Worm (Caenorhabditis elegans) whole organism, young adult: ENCODE results near the gene C46A5.6.

ENCODE experiments used
- B0019.2 ChIP-seq: fragments of 200-800 bp; sonication (Bioruptor generic); conservative IDR thresholded peaks from 2 replicates; pipeline ENCODE4 v1.3.6; 2022; ENCODE audit warnings: missing genetic modification reagents, missing genetic modification characterization, missing compliant biosample characterization
- B0035.1 ChIP-seq: sonication (generic microtip); optimal IDR thresholded peaks from 2 replicates; lab custom pipeline; 2016; ENCODE audit warnings: missing genetic modification characterization, mild to moderate bottlenecking, missing compliant biosample characterization, missing genotype, missing genetic modification reagents
- B0261.1 ChIP-seq: sonication (generic microtip); optimal IDR thresholded peaks from 2 replicates; lab custom pipeline; 2016; ENCODE audit warnings: mild to moderate bottlenecking, missing genetic modification characterization, moderate library complexity, missing compliant biosample characterization
- F10E7.11 ChIP-seq: sonication (generic microtip); optimal IDR thresholded peaks from 2 replicates; lab custom pipeline; 2017; ENCODE audit warnings: mild to moderate bottlenecking, missing genetic modification characterization, moderate library complexity, missing compliant biosample characterization
- F23B12.7 ChIP-seq: sonication (generic microtip); optimal IDR thresholded peaks from 2 replicates; lab custom pipeline; 2017; ENCODE audit warnings: missing genetic modification characterization, mild to moderate bottlenecking, missing compliant biosample characterization, antibody characterized with exemption, moderate library complexity; ENCODE audit not compliant: insufficient read depth
- F39B2.1 ChIP-seq: fragments of 200-800 bp; sonication (Bioruptor generic); IDR thresholded peaks from 2 replicates; pipeline ENCODE4 v1.3.6; 2022; ENCODE audit warnings: missing genetic modification reagents, missing genetic modification characterization, missing compliant biosample characterization
- F55B11.4 ChIP-seq: sonication (generic microtip); optimal IDR thresholded peaks from 2 replicates; lab custom pipeline; 2016; ENCODE audit warnings: missing compliant biosample characterization, missing genetic modification characterization, borderline replicate concordance; ENCODE audit not compliant: insufficient read depth
- F57C9.4 ChIP-seq: sonication (generic microtip); optimal IDR thresholded peaks from 2 replicates; lab custom pipeline; 2017; ENCODE audit warnings: mild to moderate bottlenecking, missing genetic modification characterization, missing compliant biosample characterization
- K12H6.12 ChIP-seq: fragments of 200-800 bp; sonication (Bioruptor generic); optimal IDR thresholded peaks from 2 replicates; lab custom pipeline; 2018; ENCODE audit warnings: mild to moderate bottlenecking, missing genetic modification characterization, missing compliant biosample characterization
- Y53F4B.3 ChIP-seq: fragments of 200-800 bp; sonication (Bioruptor generic); IDR thresholded peaks from 2 replicates; pipeline ENCODE4 v1.3.6; 2022; ENCODE audit warnings: missing genetic modification reagents, missing genetic modification characterization, missing compliant biosample characterization
- Y53G8AR.9 ChIP-seq: fragments of 200-800 bp; sonication (Bioruptor generic); conservative IDR thresholded peaks from 2 replicates; pipeline ENCODE4 v1.3.6; 2022; ENCODE audit warnings: missing genetic modification reagents, missing genetic modification characterization, missing compliant biosample characterization
- Y67H2A.10 ChIP-seq: fragments of 200-800 bp; sonication (Bioruptor generic); conservative IDR thresholded peaks from 2 replicates; pipeline ENCODE4 v1.3.6; 2022; ENCODE audit warnings: missing genetic modification reagents, missing genetic modification characterization, missing compliant biosample characterization
- Y95B8A.8 ChIP-seq: fragments of 200-800 bp; sonication (Bioruptor generic); IDR thresholded peaks from 2 replicates; pipeline ENCODE4 v1.3.6; 2022; ENCODE audit warnings: missing genetic modification reagents, missing genetic modification characterization, missing compliant biosample characterization
- athp-1 ChIP-seq: sonication (generic microtip); optimal IDR thresholded peaks from 2 replicates; lab custom pipeline; 2017; ENCODE audit warnings: mild to moderate bottlenecking, missing genetic modification characterization, missing compliant biosample characterization
- attf-3 ChIP-seq: fragments of 200-800 bp; sonication (Bioruptor generic); conservative IDR thresholded peaks from 2 replicates; pipeline ENCODE4 v1.3.6; 2022; ENCODE audit warnings: missing genetic modification reagents, missing genetic modification characterization, missing compliant biosample characterization
- bed-2 ChIP-seq: fragments of 200-800 bp; sonication (Bioruptor generic); IDR thresholded peaks from 2 replicates; pipeline ENCODE4 v1.3.6; 2022; ENCODE audit warnings: missing genetic modification reagents, missing genetic modification characterization, missing compliant biosample characterization
- ceh-40 ChIP-seq: fragments of 200-800 bp; sonication (Bioruptor generic); IDR thresholded peaks from 2 replicates; pipeline ENCODE4 v1.3.6; 2022; ENCODE audit warnings: missing genetic modification characterization, missing compliant biosample characterization
- chd-7 ChIP-seq: sonication (generic microtip); optimal IDR thresholded peaks from 2 replicates; lab custom pipeline; 2016; ENCODE audit warnings: mild to moderate bottlenecking, missing genetic modification characterization, moderate library complexity, missing compliant biosample characterization
- die-1 ChIP-seq: sonication (generic microtip); optimal IDR thresholded peaks from 2 replicates; lab custom pipeline; 2016; ENCODE audit warnings: missing genotype, mild to moderate bottlenecking, missing genetic modification characterization, missing compliant biosample characterization
- dpl-1 ChIP-seq: fragments of 150-350 bp; optimal IDR thresholded peaks from 2 replicates; lab custom pipeline; 2014; ENCODE audit warnings: missing biosample characterization, missing genetic modification reagents, missing genetic modification characterization
- egl-18 ChIP-seq: fragments of 200-800 bp; sonication (Bioruptor generic); IDR thresholded peaks from 2 replicates; pipeline ENCODE4 v1.3.6; 2022; ENCODE audit warnings: missing genetic modification reagents, missing genetic modification characterization, missing compliant biosample characterization
- egl-44 ChIP-seq: fragments of 200-800 bp; sonication (Bioruptor generic); IDR thresholded peaks from 2 replicates; pipeline ENCODE4 v1.3.6; 2022; ENCODE audit warnings: missing genetic modification reagents, missing genetic modification characterization, missing compliant biosample characterization
- hlh-12 ChIP-seq: sonication (generic microtip); optimal IDR thresholded peaks from 2 replicates; lab custom pipeline; 2016; ENCODE audit warnings: missing genetic modification characterization, missing compliant biosample characterization
- hsf-1 ChIP-seq: fragments of 200-800 bp; sonication (Bioruptor generic); IDR thresholded peaks from 2 replicates; pipeline ENCODE4 v1.3.6; 2022; ENCODE audit warnings: missing genetic modification reagents, missing genetic modification characterization, missing compliant biosample characterization
- let-526 ChIP-seq: fragments of 200-800 bp; sonication (Bioruptor generic); IDR thresholded peaks from 2 replicates; pipeline ENCODE4 v1.3.6; 2022; ENCODE audit warnings: missing genetic modification reagents, missing genetic modification characterization, missing compliant biosample characterization
- lin-26 ChIP-seq: fragments of 200-800 bp; sonication (Bioruptor generic); IDR thresholded peaks from 2 replicates; pipeline ENCODE4 v1.3.6; 2022; ENCODE audit warnings: missing genetic modification reagents, missing genetic modification characterization, missing compliant biosample characterization
- lin-35 ChIP-seq, 3 experiments: fragments of 150-350 bp in 2 of 3; sonication (generic microtip) in 1 of 3; optimal IDR thresholded peaks; 2 replicates each; lab custom pipeline; 2014 to 2018; ENCODE audit warnings: missing biosample characterization in 3 of 3, missing genetic modification characterization in 3 of 3, missing genetic modification reagents in 3 of 3
- lin-40 ChIP-seq: sonication (generic microtip); optimal IDR thresholded peaks from 2 replicates; lab custom pipeline; 2016; ENCODE audit warnings: missing genetic modification characterization, mild to moderate bottlenecking, missing compliant biosample characterization, missing genotype, missing genetic modification reagents
- lin-54 ChIP-seq: fragments of 200-800 bp; sonication (Bioruptor generic); optimal IDR thresholded peaks from 2 replicates; lab custom pipeline; 2018; ENCODE audit warnings: mild to moderate bottlenecking, missing genetic modification characterization, missing compliant biosample characterization
- lsy-27 ChIP-seq: sonication (generic microtip); optimal IDR thresholded peaks from 2 replicates; lab custom pipeline; 2017; ENCODE audit warnings: missing genetic modification characterization, mild to moderate bottlenecking, missing compliant biosample characterization, antibody characterized with exemption, missing genotype, borderline replicate concordance; ENCODE audit not compliant: insufficient read depth
- madf-3 ChIP-seq: fragments of 200-800 bp; sonication (Bioruptor generic); IDR thresholded peaks from 2 replicates; pipeline ENCODE4 v1.3.6; 2022; ENCODE audit warnings: missing genetic modification reagents, missing genetic modification characterization, missing compliant biosample characterization
- nfya-2 ChIP-seq: fragments of 200-800 bp; sonication (Bioruptor generic); IDR thresholded peaks from 2 replicates; pipeline ENCODE4 v1.3.6; 2022; ENCODE audit warnings: missing genetic modification reagents, missing genetic modification characterization, missing compliant biosample characterization
- nhr-179 ChIP-seq: sonication (generic microtip); optimal IDR thresholded peaks from 2 replicates; lab custom pipeline; 2016; ENCODE audit warnings: mild to moderate bottlenecking, missing genetic modification characterization, missing compliant biosample characterization
- nhr-80 ChIP-seq: sonication (generic microtip); optimal IDR thresholded peaks from 2 replicates; lab custom pipeline; 2016; ENCODE audit warnings: missing genetic modification characterization, missing compliant biosample characterization
- rcor-1 ChIP-seq: fragments of 200-800 bp; sonication (Bioruptor generic); IDR thresholded peaks from 2 replicates; pipeline ENCODE4 v1.3.6; 2022; ENCODE audit warnings: missing genetic modification reagents, missing genetic modification characterization, missing compliant biosample characterization
- sdz-38 ChIP-seq: sonication (generic microtip); optimal IDR thresholded peaks from 2 replicates; lab custom pipeline; 2016; ENCODE audit warnings: missing genotype, missing genetic modification characterization, missing compliant biosample characterization
- ztf-25 ChIP-seq: fragments of 200-800 bp; sonication (Bioruptor generic); IDR thresholded peaks from 2 replicates; pipeline ENCODE4 v1.3.6; 2022; ENCODE audit warnings: missing genetic modification reagents, missing genetic modification characterization, missing compliant biosample characterization

C46A5.6 gene

ce11 chrIV:7763748-7764147, at the start of gene C46A5.6, which contains the start of gene C46A5.1:
Gene C46A5.6 (minus strand): TSS chrIV:7763848.
Gene C46A5.1 (plus strand): TSS chrIV:7763931.
- TF ChIP-seq B0261.1 (tag; lab: Kevin White, UChicago) (no peak), F39B2.1 (GFP tag; lab: Robert Waterston, UW) (no peak), chd-7 (tag; lab: Kevin White, UChicago) (no peak), nhr-179 (tag; lab: Kevin White, UChicago) (no peak), madf-3 (GFP tag; lab: Robert Waterston, UW) (no peak), egl-18 (GFP tag; lab: Robert Waterston, UW) (no peak), egl-44 (GFP tag; lab: Robert Waterston, UW) (no peak), K12H6.12 (tag; lab: Kevin White, UChicago) (no peak), Y53G8AR.9 (GFP tag; lab: Robert Waterston, UW) (no peak), ceh-40 (GFP tag; lab: Robert Waterston, UW) (no peak), dpl-1 (GFP tag; lab: Kevin White, UChicago) (no peak), hsf-1 (GFP tag; lab: Robert Waterston, UW) (no peak), bed-2 (no peak), sdz-38 (no peak), lin-35 (GFP tag; optimal IDR thresholded peaks at IDR 0.05; lab: Kevin White, UChicago) (no peak), die-1 (tag; lab: Kevin White, UChicago) (no peak), nfya-2 (GFP tag; lab: Robert Waterston, UW) (no peak), F23B12.7 (tag; lab: Kevin White, UChicago) (no peak), lin-40 (tag; lab: Kevin White, UChicago) (no peak)

ce11 chrIV:7812709-7813108, 49.1 kb upstream of the C46A5.6 start, which contains the start of gene zgpa-1:
Gene zgpa-1 (minus strand): TSS chrIV:7812809.
- no peak for TF ChIP-seq B0035.1 (tag; lab: Kevin White, UChicago)
- TF ChIP-seq nhr-80: no peak
- no peak for TF ChIP-seq lin-26 (GFP tag; lab: Robert Waterston, UW)
- TF ChIP-seq Y67H2A.10: no peak

ce11 chrIV:7808583-7808982, 44.9 kb upstream of the C46A5.6 start, which contains the start of gene C33H5.1:
Gene C33H5.1 (plus strand): TSS chrIV:7808912.
- TF ChIP-seq B0019.2 (GFP tag; lab: Robert Waterston, UW) (no peak), nfya-2 (GFP tag; lab: Robert Waterston, UW) (no peak), madf-3 (GFP tag; lab: Robert Waterston, UW) (no peak), attf-3 (GFP tag; lab: Robert Waterston, UW) (no peak), F55B11.4 (no peak), Y95B8A.8 (GFP tag; lab: Robert Waterston, UW) (no peak), B0035.1 (tag; lab: Kevin White, UChicago) (no peak), F10E7.11 (tag; lab: Kevin White, UChicago) (no peak), Y67H2A.10 (no peak), Y53F4B.3 (GFP tag; lab: Robert Waterston, UW) (no peak), hlh-12 (tag; lab: Kevin White, UChicago) (no peak), lsy-27 (tag; lab: Kevin White, UChicago) (no peak), nhr-80 (no peak), rcor-1 (GFP tag; lab: Robert Waterston, UW) (no peak), let-526 (GFP tag; lab: Robert Waterston, UW) (no peak), ztf-25 (GFP tag; lab: Robert Waterston, UW) (no peak), F57C9.4 (no peak), lin-54 (GFP tag; lab: Kevin White, UChicago) (no peak), athp-1 (tag; lab: Kevin White, UChicago) (no peak)
